Worm (Caenorhabditis elegans) whole organism, L4 larva: ENCODE results near the gene Y39A1A.10.

Source experiments
- D1046.2 ChIP-seq: fragments of 200-800 bp; sonication (Bioruptor generic); IDR thresholded peaks from 2 replicates; pipeline ENCODE4 v1.3.6; 2022; ENCODE audit warnings: missing genetic modification characterization, missing compliant biosample characterization
- F44E2.7 ChIP-seq: fragments of 200-800 bp; sonication (Bioruptor generic); IDR thresholded peaks from 2 replicates; pipeline ENCODE4 v2.1.2; 2022; ENCODE audit warnings: missing genetic modification characterization, missing compliant biosample characterization
- Y5F2A.4 ChIP-seq: fragments of 200-800 bp; sonication (Bioruptor generic); optimal IDR thresholded peaks from 2 replicates; lab custom pipeline; 2018; ENCODE audit warnings: mild to moderate bottlenecking, missing genetic modification characterization, missing compliant biosample characterization
- aha-1 ChIP-seq: fragments of 150-350 bp; peaks from one replicate; lab custom pipeline; 2014; ENCODE audit warnings: missing biosample characterization, missing genetic modification characterization
- ama-1 ChIP-seq: fragments of 150-350 bp; optimal IDR thresholded peaks from 2 replicates; lab custom pipeline; 2014; ENCODE audit warnings: inconsistent platforms, mixed read lengths
- ceh-62 ChIP-seq: sonication (generic microtip); optimal IDR thresholded peaks from 2 replicates; lab custom pipeline; 2017; ENCODE audit warnings: missing biosample characterization, missing genetic modification characterization
- ces-1 ChIP-seq: fragments of 150-350 bp; sonication (generic microtip); optimal IDR thresholded peaks from 4 replicates; lab custom pipeline; 2014; ENCODE audit warnings: missing biosample characterization, missing genetic modification reagents, missing genetic modification characterization
- dmd-6 ChIP-seq: fragments of 200-800 bp; sonication (Bioruptor generic); IDR thresholded peaks from 2 replicates; pipeline ENCODE4 v1.3.6; 2022; ENCODE audit warnings: missing genetic modification reagents, missing genetic modification characterization, missing compliant biosample characterization
- dve-1 ChIP-seq: sonication (generic microtip); optimal IDR thresholded peaks from 2 replicates; lab custom pipeline; 2017; ENCODE audit warnings: antibody characterized with exemption, mild to moderate bottlenecking, missing genetic modification characterization, missing compliant biosample characterization; ENCODE audit not compliant: insufficient read depth
- fos-1 ChIP-seq: fragments of 150-350 bp; optimal IDR thresholded peaks from 2 replicates; lab custom pipeline; 2014; ENCODE audit warnings: missing biosample characterization, missing genetic modification characterization
- hlh-30 ChIP-seq: sonication (generic microtip); optimal IDR thresholded peaks from 2 replicates; lab custom pipeline; 2017; ENCODE audit warnings: antibody characterized with exemption, mild to moderate bottlenecking, missing genetic modification characterization, missing compliant biosample characterization; ENCODE audit not compliant: insufficient read depth
- hmg-1.1 ChIP-seq: fragments of 200-800 bp; sonication (Bioruptor generic); IDR thresholded peaks from 2 replicates; pipeline ENCODE4 v1.3.6; 2022; ENCODE audit warnings: missing genetic modification reagents, missing genetic modification characterization, missing compliant biosample characterization
- lim-7 ChIP-seq: fragments of 200-800 bp; sonication (Bioruptor generic); IDR thresholded peaks from 2 replicates; pipeline ENCODE4 v1.3.6; 2022; ENCODE audit warnings: missing genetic modification characterization, missing compliant biosample characterization
- lin-13 ChIP-seq: fragments of 150-350 bp; optimal IDR thresholded peaks from 2 replicates; lab custom pipeline; 2014; ENCODE audit warnings: missing biosample characterization, missing genetic modification reagents, missing genetic modification characterization
- lin-29 ChIP-seq: fragments of 200-800 bp; sonication (Bioruptor generic); IDR thresholded peaks from 2 replicates; pipeline ENCODE4 v1.3.6; 2022; ENCODE audit warnings: missing genetic modification reagents, missing genetic modification characterization, missing compliant biosample characterization
- madf-5 ChIP-seq, 2 experiments: fragments of 200-800 bp; sonication (Bioruptor generic); IDR thresholded peaks; 2 replicates each; pipeline ENCODE4 v1.3.6; 2022; ENCODE audit warnings: missing compliant biosample characterization in 2 of 2, missing genetic modification characterization in 2 of 2
- madf-9 ChIP-seq: fragments of 200-800 bp; sonication (Bioruptor generic); conservative IDR thresholded peaks from 2 replicates; pipeline ENCODE4 v1.3.6; 2022; ENCODE audit warnings: missing genetic modification reagents, missing genetic modification characterization, missing compliant biosample characterization
- mdl-1 ChIP-seq, 2 experiments: fragments of 150-350 bp in 1 of 2; sonication (generic microtip) in 1 of 2; optimal IDR thresholded peaks; 2 replicates each; lab custom pipeline; 2014 to 2017; ENCODE audit warnings: missing biosample characterization in 2 of 2, missing genetic modification characterization in 2 of 2
- mes-2 ChIP-seq: sonication (generic microtip); optimal IDR thresholded peaks from 2 replicates; lab custom pipeline; 2016; ENCODE audit warnings: missing genotype, mild to moderate bottlenecking, missing genetic modification characterization, missing compliant biosample characterization; ENCODE audit not compliant: poor library complexity, severe bottlenecking
- mxl-3 ChIP-seq: fragments of 200-800 bp; sonication (Bioruptor generic); optimal IDR thresholded peaks from 2 replicates; lab custom pipeline; 2018; ENCODE audit warnings: mild to moderate bottlenecking, missing genetic modification characterization, missing compliant biosample characterization
- nhr-11 ChIP-seq: fragments of 150-350 bp; optimal IDR thresholded peaks from 2 replicates; lab custom pipeline; 2014; ENCODE audit warnings: missing biosample characterization, missing genetic modification characterization
- nhr-25 ChIP-seq: sonication (generic microtip); optimal IDR thresholded peaks from 2 replicates; lab custom pipeline; 2017; ENCODE audit warnings: missing genetic modification characterization, mild to moderate bottlenecking, missing compliant biosample characterization, antibody characterized with exemption, moderate library complexity, borderline replicate concordance; ENCODE audit not compliant: insufficient read depth
- nhr-28 ChIP-seq: fragments of 150-350 bp; optimal IDR thresholded peaks from 2 replicates; lab custom pipeline; 2014; ENCODE audit warnings: missing biosample characterization, missing genetic modification characterization
- snpc-1.2 ChIP-seq: fragments of 200-800 bp; sonication (Bioruptor generic); IDR thresholded peaks from 2 replicates; pipeline ENCODE4 v1.3.6; 2022; ENCODE audit warnings: missing genetic modification reagents, missing genetic modification characterization, missing compliant biosample characterization
- spr-3 ChIP-seq: fragments of 200-800 bp; sonication (Bioruptor generic); optimal IDR thresholded peaks from 2 replicates; lab custom pipeline; 2018; ENCODE audit warnings: mild to moderate bottlenecking, missing genetic modification characterization, missing compliant biosample characterization
- tra-1 ChIP-seq: fragments of 200-800 bp; sonication (Bioruptor generic); IDR thresholded peaks from 2 replicates; pipeline ENCODE4 v1.3.6; 2022; ENCODE audit warnings: missing genetic modification reagents, missing genetic modification characterization, missing compliant biosample characterization
- unc-62 ChIP-seq, 3 experiments: fragments of 150-350 bp in 1 of 3; sonication (generic microtip); optimal IDR thresholded peaks in 2 of 3; peaks in 1 of 3; 1 replicate in 1 of 3; 2 replicates in 2 of 3; lab custom pipeline; 2014 to 2017; ENCODE audit warnings: missing biosample characterization in 3 of 3, missing genetic modification characterization in 3 of 3, missing genetic modification reagents in 3 of 3, missing genotype in 1 of 3

The Y39A1A.10 gene

DNA sequence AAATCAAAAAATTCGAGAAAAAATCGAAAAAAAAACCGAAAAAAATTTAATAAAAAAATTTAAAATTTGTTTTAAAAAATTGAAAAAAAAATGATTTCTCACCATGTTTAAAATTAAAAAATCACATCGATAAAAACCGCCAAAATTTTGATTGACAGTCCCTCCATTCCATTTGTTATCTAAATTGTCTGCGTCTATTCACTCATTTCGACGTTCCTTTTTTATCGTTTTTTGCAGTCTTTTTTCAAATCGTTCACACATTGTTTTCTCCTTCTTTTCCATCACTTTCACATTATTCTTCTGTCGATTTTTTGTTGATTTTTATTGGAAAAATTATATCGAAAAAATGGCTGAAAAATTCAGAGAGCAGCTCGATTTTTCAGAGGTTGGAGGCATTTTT lies 23.5 kb downstream of the Y39A1A.10 start (continued):
- TF ChIP-seq spr-3 (GFP tag; lab: Kevin White, UChicago): no peak
- TF ChIP-seq dve-1: peak; percentile 39
- TF ChIP-seq hmg-1.1 (GFP tag; lab: Robert Waterston, UW): no peak
- TF ChIP-seq ama-1 (lab: Kevin White, UChicago): no peak
- TF ChIP-seq tra-1 (GFP tag; lab: Robert Waterston, UW): no peak
- no peak for TF ChIP-seq mxl-3 (GFP tag; lab: Kevin White, UChicago)
- no peak for TF ChIP-seq lin-29 (GFP tag; lab: Robert Waterston, UW)
- peak; percentile 46; the same call in 1 of the 2 replicates for TF ChIP-seq dmd-6 (GFP tag; lab: Robert Waterston, UW)
- TF ChIP-seq D1046.2 (GFP tag; lab: Robert Waterston, UW): no peak
- TF ChIP-seq madf-5 (GFP tag; IDR thresholded peaks at IDR 0.05; lab: Robert Waterston, UW): no peak

ce11 chrIII:10657661-10658060 lies 25.1 kb downstream of the Y39A1A.10 start:
- TF ChIP-seq unc-62 (GFP tag; optimal IDR thresholded peaks at IDR 0.05 in 1 of 2; lab: Kevin White, UChicago): peak in 1 of 2 experiments; percentile 7
- TF ChIP-seq unc-62 (tag; optimal IDR thresholded peaks at IDR 0.05; lab: Kevin White, UChicago): no peak
- TF ChIP-seq ces-1 (GFP tag; lab: Kevin White, UChicago): no peak
- TF ChIP-seq aha-1 (tag; lab: Kevin White, UChicago): peak; percentile 75
- TF ChIP-seq hmg-1.1 (GFP tag; lab: Robert Waterston, UW): 0 out of 2 replicates have a peak, but pooled peaks have one; percentile 18
- no peak for TF ChIP-seq madf-5 (GFP tag; IDR thresholded peaks at IDR 0.05; lab: Robert Waterston, UW)

DNA sequence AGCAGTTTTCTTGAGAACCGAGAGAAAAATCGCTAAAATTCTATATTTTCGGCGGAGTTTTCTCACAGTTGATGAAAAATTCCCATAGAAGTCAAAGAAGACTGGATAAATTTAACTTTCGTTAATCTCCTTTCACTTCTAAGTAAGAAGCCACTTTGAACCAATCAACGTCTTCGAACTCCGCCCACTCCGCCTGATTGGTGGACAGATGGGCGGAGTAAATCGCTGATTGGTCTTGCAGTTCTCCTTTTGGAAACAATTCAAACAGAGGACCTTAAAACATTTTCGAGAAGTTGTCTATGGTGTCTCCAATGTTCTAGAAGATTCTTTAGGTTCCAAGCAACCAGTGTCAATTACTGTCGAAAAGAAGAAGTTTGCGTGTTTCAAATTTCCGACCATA lies 25.9 kb downstream of the Y39A1A.10 start:
- TF ChIP-seq aha-1 (tag; lab: Kevin White, UChicago) (peak; percentile 64), nhr-11 (tag; lab: Kevin White, UChicago) (no peak), fos-1 (tag; lab: Kevin White, UChicago) (no peak), lim-7 (GFP tag; lab: Robert Waterston, UW) (no peak)
- TF ChIP-seq, all 104 proteins: peak for 1

- TF ChIP-seq hlh-30 (tag; lab: Kevin White, UChicago): peak; percentile 26
- TF ChIP-seq aha-1 (tag; lab: Kevin White, UChicago): peak; percentile 83
- peak; percentile 28 for TF ChIP-seq mxl-3 (GFP tag; lab: Kevin White, UChicago)
- TF ChIP-seq nhr-28: peak; percentile 44
- TF ChIP-seq ama-1 (lab: Kevin White, UChicago): no peak
- no peak for TF ChIP-seq lin-13 (GFP tag; lab: Kevin White, UChicago)
- peak in 1 of 2 experiments; percentile 66 for TF ChIP-seq unc-62 (GFP tag; optimal IDR thresholded peaks at IDR 0.05 in 1 of 2; lab: Kevin White, UChicago)
- no peak for TF ChIP-seq unc-62 (tag; optimal IDR thresholded peaks at IDR 0.05; lab: Kevin White, UChicago)
- peak in 1 of 2 experiments; percentile 43 for TF ChIP-seq mdl-1 (tag; optimal IDR thresholded peaks at IDR 0.05; lab: Kevin White, UChicago)
- peak; percentile 41 for TF ChIP-seq nhr-25 (tag; lab: Kevin White, UChicago)
Measured at ce11 chrIII:10661292-10661691, 28.8 kb downstream of the Y39A1A.10 start.

DNA sequence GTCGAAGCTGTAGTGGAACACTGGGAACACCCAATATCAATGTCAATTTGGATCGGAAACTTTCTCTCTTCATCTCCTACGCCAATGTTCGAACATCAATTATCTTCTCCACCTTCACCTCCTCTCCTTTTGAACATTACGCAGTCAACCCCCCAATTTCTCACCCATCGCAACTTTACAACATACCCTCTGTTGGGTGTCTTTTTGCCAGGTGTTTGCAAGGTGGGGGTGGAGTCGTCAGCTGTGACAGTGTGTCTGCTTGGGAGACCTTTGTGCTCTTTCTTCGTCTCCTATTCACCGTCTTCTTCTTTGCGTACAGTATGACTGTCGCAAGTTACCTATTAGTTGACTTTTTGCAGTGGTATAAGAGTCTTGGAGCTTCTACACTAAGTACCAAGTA lies 34.1 kb downstream of the Y39A1A.10 start:
- TF ChIP-seq Y5F2A.4 (GFP tag; lab: Kevin White, UChicago) (no peak), madf-9 (GFP tag; lab: Robert Waterston, UW) (no peak), F44E2.7 (GFP tag; lab: Robert Waterston, UW) (no peak), mes-2 (tag; lab: Kevin White, UChicago) (no peak), unc-62 (GFP tag; optimal IDR thresholded peaks at IDR 0.05 in 1 of 2; lab: Kevin White, UChicago) (peak in 1 of 2 experiments; percentile 26), unc-62 (tag; optimal IDR thresholded peaks at IDR 0.05; lab: Kevin White, UChicago) (no peak), hmg-1.1 (GFP tag; lab: Robert Waterston, UW) (0 out of 2 replicates have a peak, but pooled peaks have one; percentile 8), snpc-1.2 (GFP tag; lab: Robert Waterston, UW) (0 out of 2 replicates have a peak, but pooled peaks have one; percentile 28)

DNA sequence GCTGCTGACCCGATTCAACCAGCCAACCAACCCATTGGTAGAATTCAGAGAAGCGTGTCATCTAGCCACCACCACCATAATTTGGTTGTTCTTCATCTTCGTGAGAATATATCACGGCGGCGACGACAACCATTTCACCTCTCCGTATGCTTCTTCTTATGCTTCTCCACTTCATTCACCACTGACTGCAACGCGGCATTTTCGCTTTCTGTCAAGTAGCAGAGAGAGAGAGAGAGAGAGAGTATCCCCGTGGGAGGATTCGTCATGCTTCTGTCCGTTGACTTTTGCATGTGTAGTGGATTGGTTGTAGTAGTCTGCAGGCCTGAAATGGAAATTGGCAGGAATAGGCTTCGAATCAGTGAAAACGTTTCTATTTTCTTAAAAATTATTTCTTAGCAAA lies 39.4 kb downstream of the Y39A1A.10 start:
- TF ChIP-seq hlh-30 (tag; lab: Kevin White, UChicago) (peak; percentile 5), ceh-62 (no peak), aha-1 (tag; lab: Kevin White, UChicago) (peak; percentile 24), unc-62 (GFP tag; optimal IDR thresholded peaks at IDR 0.05 in 1 of 2; lab: Kevin White, UChicago) (peak in 1 of 2 experiments; percentile 40), unc-62 (tag; optimal IDR thresholded peaks at IDR 0.05; lab: Kevin White, UChicago) (no peak)
